Worm (Caenorhabditis elegans): ENCODE measurements around the gene Y45F10B.8.

DNA sequence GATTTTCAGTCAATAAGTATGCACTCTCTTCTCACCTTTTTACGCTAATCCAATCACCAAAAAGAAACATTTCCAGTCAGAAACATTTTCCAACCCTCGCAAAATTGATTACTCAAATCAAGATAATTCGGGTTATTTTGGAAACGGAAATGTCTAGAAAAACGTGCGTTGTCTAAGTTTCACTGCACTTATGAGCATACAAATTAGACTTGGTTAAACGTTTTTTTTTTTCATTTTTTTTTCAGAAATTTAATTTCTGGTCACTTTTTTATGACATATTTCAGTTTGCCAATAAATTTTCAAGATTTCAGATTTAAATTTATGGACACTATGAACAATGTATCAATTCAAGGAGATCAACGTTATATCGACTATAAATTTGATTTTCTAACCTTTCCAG is 4.8 kb upstream of the Y45F10B.8 start, which contains the start of gene sru-12:
- TF ChIP-seq W03F9.2 (tag; optimal IDR thresholded peaks at IDR 0.05) (no peak), dao-5 (tag; optimal IDR thresholded peaks at IDR 0.05) (no peak), him-1 (tag; optimal IDR thresholded peaks at IDR 0.05) (no peak)
